Worm (Caenorhabditis elegans): ENCODE measurements around the gene R144.6.
"Not testable (repeated sequence)": the region's sequence is repeated elsewhere in the genome, so short reads cannot be mapped to it uniquely, and the experiment has no call there.

- peak; percentile 28 for TF ChIP-seq ztf-4 (tag; optimal IDR thresholded peaks at IDR 0.05)
- TF ChIP-seq unc-62 (GFP tag; optimal IDR thresholded peaks at IDR 0.05); nhr-10 (tag; optimal IDR thresholded peaks at IDR 0.05); ceh-82 (tag; optimal IDR thresholded peaks at IDR 0.05); nhr-11 (tag; optimal IDR thresholded peaks at IDR 0.05); nhr-23 (tag; optimal IDR thresholded peaks at IDR 0.05); zag-1 (tag; optimal IDR thresholded peaks at IDR 0.05); ztf-11 (tag; optimal IDR thresholded peaks at IDR 0.05): not testable (repeated sequence)
Observed at ce11 chrIII:5031375-5031836, 26.9 kb upstream of the R144.6 start.

Measured in whole organism, L2 larva.